Fruit fly (Drosophila melanogaster): ENCODE data around the gene slou.
A peak's percentile ranks its signal among the peaks of the same experiment; 100 is the strongest.

The slou gene

dm6 chr3R:21582637-21583036, 25.7 kb upstream of the slou start (continued):
- 0 out of 3 replicates have a peak, but pooled peaks have one; percentile 43 for TF ChIP-seq gce (GFP tag; IDR thresholded peaks at IDR 0.05)
- TF ChIP-seq dpn (GFP tag; optimal IDR thresholded peaks at IDR 0.05) = no peak
- no peak for TF ChIP-seq en (GFP tag; optimal IDR thresholded peaks at IDR 0.05)
- TF ChIP-seq psq (GFP tag; optimal IDR thresholded peaks at IDR 0.05) = no peak
- no peak for TF ChIP-seq stc (GFP tag; IDR thresholded peaks at IDR 0.05)
- TF ChIP-seq Bdp1 (GFP tag; optimal IDR thresholded peaks at IDR 0.05) = no peak
- TF ChIP-seq CG2712 (tag; optimal IDR thresholded peaks at IDR 0.05) = no peak
- TF ChIP-seq mld (GFP tag; IDR thresholded peaks at IDR 0.05; ENCODE audit: partially characterized antibody) = no peak
- no peak for TF ChIP-seq tup (GFP tag; optimal IDR thresholded peaks at IDR 0.05)
- TF ChIP-seq CG17359 (tag; optimal IDR thresholded peaks at IDR 0.05) = no peak
- no peak for TF ChIP-seq Sin3A (optimal IDR thresholded peaks at IDR 0.05)
- TF ChIP-seq ken (GFP tag; IDR thresholded peaks at IDR 0.05) = no peak
- TF ChIP-seq CG31441 (GFP tag; IDR thresholded peaks at IDR 0.05) = no peak
- no peak for TF ChIP-seq yki (optimal IDR thresholded peaks at IDR 0.05)
- TF ChIP-seq CG42726 (GFP tag; IDR thresholded peaks at IDR 0.05; ENCODE audit: partially characterized antibody) = no peak
- no peak for TF ChIP-seq CG8944 (GFP tag; optimal IDR thresholded peaks at IDR 0.05)
- no peak for TF ChIP-seq CG17568 (GFP tag; optimal IDR thresholded peaks at IDR 0.05)
- no peak for TF ChIP-seq Hmx (GFP tag; optimal IDR thresholded peaks at IDR 0.05)
- TF ChIP-seq CG3847 (GFP tag; IDR thresholded peaks at IDR 0.05) = no peak
- TF ChIP-seq pita (GFP tag; optimal IDR thresholded peaks at IDR 0.05) = no peak
- no peak for TF ChIP-seq CG10979 (tag; optimal IDR thresholded peaks at IDR 0.05)
- TF ChIP-seq CG1529 (GFP tag; optimal IDR thresholded peaks at IDR 0.05) = no peak
- TF ChIP-seq CG32772 (GFP tag; IDR thresholded peaks at IDR 0.05) = no peak
- TF ChIP-seq sqz (GFP tag; optimal IDR thresholded peaks at IDR 0.05) = no peak
- no peak for TF ChIP-seq run (tag; optimal IDR thresholded peaks at IDR 0.05)
- TF ChIP-seq exex (tag; optimal IDR thresholded peaks at IDR 0.05) = peak; percentile 14
- TF ChIP-seq Rx (GFP tag; IDR thresholded peaks at IDR 0.05) = no peak
- no peak for TF ChIP-seq corto (GFP tag; optimal IDR thresholded peaks at IDR 0.05)
- no peak for TF ChIP-seq az2 (GFP tag; optimal IDR thresholded peaks at IDR 0.05)
- TF ChIP-seq sd (tag; optimal IDR thresholded peaks at IDR 0.05) = no peak
- no peak for TF ChIP-seq dmrt11E (tag; optimal IDR thresholded peaks at IDR 0.05)
- TF ChIP-seq PHDP (tag; optimal IDR thresholded peaks at IDR 0.05) = no peak
- no peak for TF ChIP-seq Abd-B (GFP tag; optimal IDR thresholded peaks at IDR 0.05)
- TF ChIP-seq Dref (GFP tag; IDR thresholded peaks at IDR 0.05) = no peak
- TF ChIP-seq pb (GFP tag; optimal IDR thresholded peaks at IDR 0.05) = no peak
- TF ChIP-seq CG8478 (optimal IDR thresholded peaks at IDR 0.05) = no peak
- no peak for TF ChIP-seq CG17186 (GFP tag; optimal IDR thresholded peaks at IDR 0.05)
- no peak for TF ChIP-seq bsh (GFP tag; optimal IDR thresholded peaks at IDR 0.05)
- no peak for TF ChIP-seq nau (GFP tag; optimal IDR thresholded peaks at IDR 0.05)
- TF ChIP-seq CG17802 (tag; optimal IDR thresholded peaks at IDR 0.05) = no peak
- no peak for TF ChIP-seq ewg (GFP tag; optimal IDR thresholded peaks at IDR 0.05)
- TF ChIP-seq esg (GFP tag; conservative IDR thresholded peaks at IDR 0.05) = no peak
- no peak for TF ChIP-seq CG18619 (GFP tag; optimal IDR thresholded peaks at IDR 0.05)
- no peak for TF ChIP-seq shn (GFP tag; optimal IDR thresholded peaks at IDR 0.05)
- TF ChIP-seq gro (GFP tag; optimal IDR thresholded peaks at IDR 0.05) = no peak
- no peak for TF ChIP-seq D19A (tag; optimal IDR thresholded peaks at IDR 0.05)
- no peak for TF ChIP-seq unc-4 (GFP tag; IDR thresholded peaks at IDR 0.05; ENCODE audit: partially characterized antibody)
- TF ChIP-seq CG4282 (GFP tag; optimal IDR thresholded peaks at IDR 0.05) = no peak
- no peak for TF ChIP-seq NfI (GFP tag; optimal IDR thresholded peaks at IDR 0.05)
- TF ChIP-seq CG2202 (tag; optimal IDR thresholded peaks at IDR 0.05) = no peak
- no peak for TF ChIP-seq CG10654 (GFP tag; optimal IDR thresholded peaks at IDR 0.05)
- TF ChIP-seq grau (tag; optimal IDR thresholded peaks at IDR 0.05) = no peak
- TF ChIP-seq NC2α (GFP tag; optimal IDR thresholded peaks at IDR 0.05) = no peak

Measured in whole organism, embryonic.